Fruit fly (Drosophila melanogaster) whole organism, embryonic: ENCODE measurements around the gene Vps29.

Experiments used
- Asciz ChIP-seq: fragments of 200-800 bp; sonication (Bioruptor generic); optimal IDR thresholded peaks from 2 replicates; lab custom pipeline; 2017; ENCODE audit warnings: missing biosample characterization, mild to moderate bottlenecking, missing genetic modification characterization, missing genetic modification reagents
- CG1024 ChIP-seq: fragments of 200-800 bp; sonication (Bioruptor generic); IDR thresholded peaks from 2 replicates; pipeline ENCODE4 v1.3.6; 2022; ENCODE audit warnings: missing biosample characterization, missing genetic modification characterization
- CG10565 ChIP-seq: fragments of 200-800 bp; sonication (Bioruptor generic); optimal IDR thresholded peaks from 3 replicates; lab custom pipeline; 2016; ENCODE audit warnings: missing biosample characterization, mild to moderate bottlenecking, missing genetic modification characterization
- CG12104 ChIP-seq: fragments of 200-800 bp; sonication (Bioruptor generic); optimal IDR thresholded peaks from 3 replicates; lab custom pipeline; 2016; ENCODE audit warnings: missing biosample characterization, missing genetic modification characterization
- CG12155 ChIP-seq: fragments of 200-800 bp; sonication (Bioruptor generic); optimal IDR thresholded peaks from 3 replicates; lab custom pipeline; 2016; ENCODE audit warnings: missing biosample characterization, missing genetic modification characterization
- CG13424 ChIP-seq: fragments of 200-800 bp; sonication (Bioruptor generic); optimal IDR thresholded peaks from 2 replicates; lab custom pipeline; 2019; ENCODE audit warnings: missing biosample characterization, mild to moderate bottlenecking, missing genetic modification characterization, moderate library complexity
- CG13624 ChIP-seq: fragments of 200-800 bp; sonication (Bioruptor generic); optimal IDR thresholded peaks from 2 replicates; lab custom pipeline; 2016; ENCODE audit warnings: missing biosample characterization, missing genetic modification characterization
- CG17361 ChIP-seq: fragments of 200-800 bp; sonication (Bioruptor generic); IDR thresholded peaks from 3 replicates; pipeline ENCODE4 v1.3.6; 2022; ENCODE audit warnings: missing biosample characterization, missing genetic modification characterization
- CG17912 ChIP-seq: fragments of 200-800 bp; sonication (Bioruptor generic); optimal IDR thresholded peaks from 2 replicates; lab custom pipeline; 2018; ENCODE audit warnings: missing biosample characterization, mild to moderate bottlenecking, missing genetic modification characterization
- CG2120 ChIP-seq: fragments of 200-800 bp; sonication (Bioruptor generic); optimal IDR thresholded peaks from 3 replicates; lab custom pipeline; 2016; ENCODE audit warnings: missing biosample characterization, missing genetic modification characterization
- CG3281 ChIP-seq: fragments of 200-800 bp; sonication (Bioruptor generic); optimal IDR thresholded peaks from 3 replicates; lab custom pipeline; 2017; ENCODE audit warnings: missing biosample characterization, mild to moderate bottlenecking, missing genetic modification characterization
- CG4404 ChIP-seq: fragments of 200-800 bp; sonication (Bioruptor generic); IDR thresholded peaks from 2 replicates; pipeline ENCODE4 v1.3.6; 2022; ENCODE audit warnings: missing biosample characterization, missing genetic modification characterization
- CG4707 ChIP-seq: fragments of 200-800 bp; sonication (Bioruptor generic); optimal IDR thresholded peaks from 2 replicates; lab custom pipeline; 2018; ENCODE audit warnings: missing biosample characterization, mild to moderate bottlenecking, missing genetic modification characterization, moderate library complexity
- CG6254 ChIP-seq: fragments of 200-800 bp; sonication (Bioruptor generic); optimal IDR thresholded peaks from 3 replicates; lab custom pipeline; 2017; ENCODE audit warnings: mild to moderate bottlenecking, missing biosample characterization, missing genetic modification reagents, missing genetic modification characterization
- CG7357 ChIP-seq: fragments of 200-800 bp; sonication (Bioruptor generic); IDR thresholded peaks from 3 replicates; pipeline ENCODE4 v1.3.6; 2022; ENCODE audit warnings: missing biosample characterization, missing genetic modification characterization
- CG7786 ChIP-seq: fragments of 200-800 bp; sonication (Bioruptor generic); optimal IDR thresholded peaks from 2 replicates; lab custom pipeline; 2016; ENCODE audit warnings: missing biosample characterization, missing genetic modification characterization
- CG9609 ChIP-seq: fragments of 200-800 bp; sonication (Bioruptor generic); optimal IDR thresholded peaks from 3 replicates; lab custom pipeline; 2016; ENCODE audit warnings: missing biosample characterization, missing genetic modification characterization
- Dbx ChIP-seq: fragments of 200-800 bp; sonication (Bioruptor generic); IDR thresholded peaks from 3 replicates; pipeline ENCODE4 v1.3.6; 2022; ENCODE audit warnings: missing biosample characterization, missing genetic modification characterization
- Doc3 ChIP-seq: fragments of 200-800 bp; sonication (Bioruptor generic); IDR thresholded peaks from 3 replicates; pipeline ENCODE4 v1.3.6; 2022; ENCODE audit warnings: missing biosample characterization, missing genetic modification characterization; ENCODE audit not compliant: partially characterized antibody
- Dp ChIP-seq: fragments of 200-800 bp; sonication (Bioruptor generic); optimal IDR thresholded peaks from 2 replicates; lab custom pipeline; 2018; ENCODE audit warnings: missing biosample characterization, mild to moderate bottlenecking, missing genetic modification characterization, moderate library complexity
- E2f2 ChIP-seq: fragments of 200-800 bp; sonication (Bioruptor generic); IDR thresholded peaks from 2 replicates; pipeline ENCODE4 v1.3.6; 2022; ENCODE audit warnings: missing biosample characterization, missing genetic modification characterization
- Elba2 ChIP-seq: fragments of 200-800 bp; sonication (Bioruptor generic); optimal IDR thresholded peaks from 3 replicates; lab custom pipeline; 2016; ENCODE audit warnings: missing biosample characterization, missing genetic modification characterization
- Fer3 ChIP-seq: fragments of 200-800 bp; sonication (Bioruptor generic); optimal IDR thresholded peaks from 2 replicates; lab custom pipeline; 2018; ENCODE audit warnings: missing biosample characterization, mild to moderate bottlenecking, missing genetic modification characterization, moderate library complexity
- Gug ChIP-seq: fragments of 200-800 bp; sonication (Bioruptor generic); IDR thresholded peaks from 4 replicates; pipeline ENCODE4 v1.3.6; 2022; ENCODE audit warnings: missing biosample characterization, missing genetic modification characterization
- Hmx ChIP-seq: fragments of 200-800 bp; sonication (Bioruptor generic); optimal IDR thresholded peaks from 2 replicates; lab custom pipeline; 2016; ENCODE audit warnings: missing biosample characterization, missing genetic modification characterization
- Hr3 ChIP-seq: fragments of 200-800 bp; sonication (Bioruptor generic); optimal IDR thresholded peaks from 3 replicates; lab custom pipeline; 2016; ENCODE audit warnings: missing biosample characterization, missing genetic modification characterization
- Lhr ChIP-seq: fragments of 200-800 bp; sonication (Bioruptor generic); optimal IDR thresholded peaks from 3 replicates; lab custom pipeline; 2017; ENCODE audit warnings: mild to moderate bottlenecking, missing biosample characterization, missing genetic modification reagents, missing genetic modification characterization
- MTF-1 ChIP-seq: fragments of 200-800 bp; sonication (Bioruptor generic); optimal IDR thresholded peaks from 2 replicates; lab custom pipeline; 2018; ENCODE audit warnings: missing biosample characterization, mild to moderate bottlenecking, missing genetic modification characterization, borderline replicate concordance
- NfI ChIP-seq: fragments of 200-800 bp; sonication (Bioruptor generic); optimal IDR thresholded peaks from 3 replicates; lab custom pipeline; 2018; ENCODE audit warnings: missing biosample characterization, mild to moderate bottlenecking, missing genetic modification characterization, moderate library complexity
- Sox100B ChIP-seq: fragments of 200-800 bp; sonication (Bioruptor generic); optimal IDR thresholded peaks from 3 replicates; lab custom pipeline; 2018; ENCODE audit warnings: missing biosample characterization, mild to moderate bottlenecking, missing genetic modification characterization
- ab ChIP-seq: fragments of 200-800 bp; sonication (Bioruptor generic); optimal IDR thresholded peaks from 2 replicates; lab custom pipeline; 2016; ENCODE audit warnings: missing biosample characterization, missing genetic modification characterization
- ato ChIP-seq: fragments of 200-800 bp; sonication (Bioruptor generic); IDR thresholded peaks from 2 replicates; pipeline ENCODE4 v1.3.6; 2022; ENCODE audit warnings: missing biosample characterization, missing genetic modification characterization; ENCODE audit not compliant: partially characterized antibody
- chm ChIP-seq: fragments of 200-800 bp; sonication (Bioruptor generic); IDR thresholded peaks from 2 replicates; pipeline ENCODE4 v1.3.6; 2022; ENCODE audit warnings: missing biosample characterization, missing genetic modification characterization
- dimm ChIP-seq: fragments of 200-800 bp; sonication (Bioruptor generic); IDR thresholded peaks from 2 replicates; pipeline ENCODE4 v1.3.6; 2022; ENCODE audit warnings: missing biosample characterization, missing genetic modification characterization
- eve ChIP-seq, 2 experiments: fragments of >200 bp; optimal IDR thresholded peaks; 2 replicates each; lab custom pipeline; 2017; ENCODE audit warnings: missing biosample characterization in 2 of 2, missing genetic modification characterization in 2 of 2
- grn ChIP-seq: fragments of 200-800 bp; sonication (Bioruptor generic); optimal IDR thresholded peaks from 3 replicates; lab custom pipeline; 2017; ENCODE audit warnings: missing biosample characterization, missing genetic modification characterization
- ham ChIP-seq: fragments of 200-800 bp; sonication (Bioruptor generic); IDR thresholded peaks from 2 replicates; pipeline ENCODE4 v1.3.6; 2022; ENCODE audit warnings: missing biosample characterization, missing genetic modification characterization
- insv ChIP-seq, 2 experiments: fragments of 200-800 bp; sonication (Bioruptor generic); optimal IDR thresholded peaks; 3 replicates each; lab custom pipeline; 2016 to 2018; ENCODE audit warnings: missing biosample characterization in 2 of 2, missing genetic modification characterization in 2 of 2
- jigr1 ChIP-seq: fragments of 200-800 bp; sonication (Bioruptor generic); IDR thresholded peaks from 3 replicates; pipeline ENCODE4 v1.3.6; 2022; ENCODE audit warnings: missing biosample characterization, missing genetic modification characterization
- lab ChIP-seq: fragments of 200-800 bp; sonication (Bioruptor generic); optimal IDR thresholded peaks from 3 replicates; lab custom pipeline; 2017; ENCODE audit warnings: missing biosample characterization, missing genetic modification characterization, mild to moderate bottlenecking, moderate library complexity, missing genetic modification reagents
- lola ChIP-seq, 3 experiments: fragments of >200 bp in 2 of 3; fragments of 200-800 bp in 1 of 3; sonication (Bioruptor generic) in 1 of 3; optimal IDR thresholded peaks; 2 replicates each; lab custom pipeline; 2017 to 2019; ENCODE audit warnings: missing biosample characterization in 3 of 3, missing genetic modification characterization in 3 of 3, mild to moderate bottlenecking in 1 of 3, moderate library complexity in 1 of 3
- maf-S ChIP-seq: fragments of 200-800 bp; sonication (Bioruptor generic); optimal IDR thresholded peaks from 2 replicates; lab custom pipeline; 2016; ENCODE audit warnings: missing biosample characterization, missing genetic modification characterization
- nerfin-1 ChIP-seq: fragments of 200-800 bp; sonication (Bioruptor generic); optimal IDR thresholded peaks from 3 replicates; lab custom pipeline; 2019; ENCODE audit warnings: missing biosample characterization, mild to moderate bottlenecking, missing genetic modification characterization, moderate library complexity
- p53 ChIP-seq: fragments of 200-800 bp; sonication (Bioruptor generic); optimal IDR thresholded peaks from 2 replicates; lab custom pipeline; 2016; ENCODE audit warnings: missing biosample characterization, missing genetic modification characterization
- psq ChIP-seq: fragments of 200-800 bp; sonication (Bioruptor generic); optimal IDR thresholded peaks from 2 replicates; lab custom pipeline; 2017; ENCODE audit warnings: missing biosample characterization, missing genetic modification characterization
- repo ChIP-seq: fragments of 200-800 bp; sonication (Bioruptor generic); optimal IDR thresholded peaks from 2 replicates; lab custom pipeline; 2016; ENCODE audit warnings: missing biosample characterization, missing genetic modification characterization
- salm ChIP-seq: fragments of 200-800 bp; sonication (Bioruptor generic); optimal IDR thresholded peaks from 2 replicates; lab custom pipeline; 2018; ENCODE audit warnings: missing biosample characterization, mild to moderate bottlenecking, missing genetic modification characterization
- tgo ChIP-seq: fragments of 200-800 bp; sonication (Bioruptor generic); IDR thresholded peaks from 3 replicates; pipeline ENCODE4 v1.3.6; 2022; ENCODE audit warnings: missing biosample characterization, missing genetic modification characterization
- wek ChIP-seq: fragments of 200-800 bp; sonication (Bioruptor generic); optimal IDR thresholded peaks from 3 replicates; lab custom pipeline; 2018; ENCODE audit warnings: missing biosample characterization, mild to moderate bottlenecking, missing genetic modification characterization, moderate library complexity

The Vps29 gene

dm6 chr2L:1157679-1158518, 7.3 kb downstream of the Vps29 start, which contains the start of gene capt (continued):
- TF ChIP-seq wek (no peak), tgo (GFP tag; lab: Robert Waterston, UW) (peak; percentile 51; the same call in 2 of the 3 replicates), maf-S (no peak), ham (GFP tag; lab: Robert Waterston, UW) (no peak), CG4707 (GFP tag; lab: Kevin White, UChicago) (no peak), ab (GFP tag; lab: Kevin White, UChicago) (no peak), CG7786 (peak; percentile 26), jigr1 (GFP tag; lab: Robert Waterston, UW) (peak; percentile 75; the same call in 2 of the 3 replicates), psq (GFP tag; lab: Kevin White, UChicago) (no peak), Elba2 (GFP tag; lab: Kevin White, UChicago) (peak; percentile 79), chm (no peak), Fer3 (tag; lab: Kevin White, UChicago) (peak; percentile 22), Doc3 (GFP tag; lab: Robert Waterston, UW) (no peak), nerfin-1 (tag; lab: Kevin White, UChicago) (no peak), lab (GFP tag; lab: Kevin White, UChicago) (no peak), MTF-1 (GFP tag; lab: Kevin White, UChicago) (no peak), CG6254 (no peak), Lhr (peak; percentile 12), CG2120 (GFP tag; lab: Kevin White, UChicago) (peak; percentile 74), CG10565 (GFP tag; lab: Kevin White, UChicago) (no peak), CG12104 (GFP tag; lab: Kevin White, UChicago) (peak; percentile 65), dimm (GFP tag; lab: Robert Waterston, UW) (no peak), Hmx (GFP tag; lab: Kevin White, UChicago) (no peak), CG13624 (GFP tag; lab: Kevin White, UChicago) (peak; percentile 36), Asciz (no peak), CG13424 (peak; percentile 45), lola (GFP tag; optimal IDR thresholded peaks at IDR 0.05; lab: Kevin White, UChicago) (peak in 1 of 3 experiments; percentile 48), repo (GFP tag; lab: Kevin White, UChicago) (no peak), CG9609 (peak; percentile 19), CG17912 (GFP tag; lab: Kevin White, UChicago) (no peak), grn (GFP tag; lab: Kevin White, UChicago) (peak; percentile 11), E2f2 (GFP tag; lab: Robert Waterston, UW) (no peak), Dp (GFP tag; lab: Kevin White, UChicago) (no peak), CG17361 (GFP tag; lab: Robert Waterston, UW) (peak; percentile 58; the same call in 2 of the 3 replicates), Sox100B (GFP tag; lab: Kevin White, UChicago) (no peak), NfI (GFP tag; lab: Kevin White, UChicago) (no peak), CG3281 (GFP tag; lab: Kevin White, UChicago) (no peak), insv (GFP tag; optimal IDR thresholded peaks at IDR 0.05; lab: Kevin White, UChicago) (peak; percentile 51 to 85), Gug (GFP tag; lab: Robert Waterston, UW) (0 out of 4 replicates have a peak, but pooled peaks have one; percentile 16), Dbx (GFP tag; lab: Robert Waterston, UW) (peak; percentile 21; the same call in 1 of the 3 replicates), CG4404 (GFP tag; lab: Robert Waterston, UW) (no peak), ato (GFP tag; lab: Robert Waterston, UW) (no peak), p53 (GFP tag; lab: Kevin White, UChicago) (no peak), salm (tag; lab: Kevin White, UChicago) (no peak), CG12155 (GFP tag; lab: Kevin White, UChicago) (peak; percentile 72), CG7357 (GFP tag; lab: Robert Waterston, UW) (no peak), Hr3 (GFP tag; lab: Kevin White, UChicago) (peak; percentile 41), eve (GFP tag; optimal IDR thresholded peaks at IDR 0.05; lab: Kevin White, UChicago) (no peak), CG1024 (no peak)
